In the genomic region with DNA sequence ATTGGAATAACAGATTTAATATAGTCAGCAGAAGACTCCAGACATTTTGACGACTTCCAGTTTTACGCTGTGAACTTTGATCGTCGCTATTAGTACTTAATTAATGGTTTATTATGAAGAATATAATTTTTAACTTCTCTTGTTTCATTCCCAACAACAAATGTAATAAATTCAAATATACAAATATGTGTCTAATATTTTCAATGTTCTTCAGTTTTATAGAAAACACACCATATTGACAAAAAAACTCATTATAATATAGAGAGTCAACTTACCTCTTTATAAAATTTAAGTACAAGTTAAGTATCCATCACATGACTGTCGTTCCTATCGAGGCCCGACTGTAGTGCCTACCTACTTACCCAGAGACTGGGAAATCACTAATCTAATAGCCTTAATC, we compare ENCODE assay signal across 1 fruit fly cellular context.
TF ChIP-seq lines count a peak whose summit lies in the region.

No protein-coding gene starts in this region.

TF ChIP-seq in whole organism, embryonic, 481 proteins besides CTCF, POLR2A, EP300 and RAD21 (continued from another document):
- TF ChIP-seq danr (GFP tag; IDR thresholded peaks at IDR 0.05; lab: Robert Waterston, UW) (no peak), CG32532 (GFP tag; IDR thresholded peaks at IDR 0.05; lab: Robert Waterston, UW) (peak; percentile 25; the same call in 1 of the 2 replicates), B-H1 (GFP tag; IDR thresholded peaks at IDR 0.05; lab: Robert Waterston, UW) (no peak), HHEX (GFP tag; optimal IDR thresholded peaks at IDR 0.05; lab: Kevin White, UChicago) (no peak), zen (tag; optimal IDR thresholded peaks at IDR 0.05; lab: Kevin White, UChicago) (peak; percentile 6), esg (GFP tag; conservative IDR thresholded peaks at IDR 0.05; lab: Robert Waterston, UW) (no peak), CG7556 (GFP tag; optimal IDR thresholded peaks at IDR 0.05; lab: Kevin White, UChicago) (peak; percentile 29), Med (GFP tag; lab: Kevin White, UChicago) (peak; percentile 42), Meics (GFP tag; optimal IDR thresholded peaks at IDR 0.05; lab: Kevin White, UChicago) (peak; percentile 11), crol (GFP tag; IDR thresholded peaks at IDR 0.05; lab: Robert Waterston, UW) (no peak), dati (GFP tag; IDR thresholded peaks at IDR 0.05; lab: Robert Waterston, UW) (no peak), chif (GFP tag; optimal IDR thresholded peaks at IDR 0.05; lab: Kevin White, UChicago) (peak in 1 of 2 experiments; percentile 10), CG13424 (tag; optimal IDR thresholded peaks at IDR 0.05; lab: Kevin White, UChicago) (peak; percentile 11), CG2678 (tag; optimal IDR thresholded peaks at IDR 0.05; lab: Kevin White, UChicago) (peak; percentile 17), CG11247 (GFP tag; IDR thresholded peaks at IDR 0.05; lab: Robert Waterston, UW) (no peak), dmrt99B (tag; optimal IDR thresholded peaks at IDR 0.05; lab: Kevin White, UChicago) (peak; percentile 27), Tbp (GFP tag; optimal IDR thresholded peaks at IDR 0.05; lab: Kevin White, UChicago) (no peak), HLH3B (GFP tag; IDR thresholded peaks at IDR 0.05; lab: Robert Waterston, UW) (no peak), Ssrp (tag; optimal IDR thresholded peaks at IDR 0.05; lab: Kevin White, UChicago) (peak; percentile 37), Dll (GFP tag; IDR thresholded peaks at IDR 0.05; lab: Robert Waterston, UW; ENCODE audit: partially characterized antibody) (no peak), Sox102F (GFP tag; optimal IDR thresholded peaks at IDR 0.05; lab: Kevin White, UChicago) (peak; percentile 14), CG9817 (tag; optimal IDR thresholded peaks at IDR 0.05; lab: Kevin White, UChicago) (no peak), disco-r (GFP tag; optimal IDR thresholded peaks at IDR 0.05; lab: Kevin White, UChicago) (no peak), CG3847 (GFP tag; IDR thresholded peaks at IDR 0.05; lab: Robert Waterston, UW) (no peak), CG15269 (tag; optimal IDR thresholded peaks at IDR 0.05; lab: Kevin White, UChicago) (peak; percentile 20), CG17829 (tag; optimal IDR thresholded peaks at IDR 0.05; lab: Kevin White, UChicago) (peak; percentile 5), CG34376 (GFP tag; optimal IDR thresholded peaks at IDR 0.05; lab: Kevin White, UChicago) (no peak), CG2712 (tag; optimal IDR thresholded peaks at IDR 0.05; lab: Kevin White, UChicago) (peak; percentile 6), Hand (GFP tag; optimal IDR thresholded peaks at IDR 0.05; lab: Kevin White, UChicago) (no peak), gem (tag; optimal IDR thresholded peaks at IDR 0.05; lab: Kevin White, UChicago) (peak; percentile 45), CG18619 (GFP tag; optimal IDR thresholded peaks at IDR 0.05; lab: Kevin White, UChicago) (no peak), CG11456 (GFP tag; IDR thresholded peaks at IDR 0.05; lab: Robert Waterston, UW) (no peak), sd (tag; optimal IDR thresholded peaks at IDR 0.05; lab: Kevin White, UChicago) (peak; percentile 39), Hr51 (GFP tag; optimal IDR thresholded peaks at IDR 0.05; lab: Kevin White, UChicago) (peak in 1 of 2 experiments; percentile 54), lola (GFP tag; optimal IDR thresholded peaks at IDR 0.05; lab: Kevin White, UChicago) (peak in 1 of 3 experiments; percentile 36), CG10267 (tag; optimal IDR thresholded peaks at IDR 0.05; lab: Kevin White, UChicago) (peak; percentile 9), tap (tag; optimal IDR thresholded peaks at IDR 0.05; lab: Kevin White, UChicago) (no peak), CG11085 (GFP tag; IDR thresholded peaks at IDR 0.05; lab: Robert Waterston, UW) (no peak), Atf-2 (GFP tag; optimal IDR thresholded peaks at IDR 0.05; lab: Kevin White, UChicago) (no peak)
